Worm (Caenorhabditis elegans) whole organism, L1 larva: Measurements from ENCODE around the gene srh-83.
A peak's percentile ranks its signal among the peaks of the same experiment; 100 is the strongest.

ENCODE experiments used
- Y116A8C.19 ChIP-seq: sonication (generic microtip); optimal IDR thresholded peaks from 2 replicates; lab custom pipeline; 2016; ENCODE audit warnings: missing compliant biosample characterization, missing genetic modification characterization, borderline replicate concordance
- aly-2 ChIP-seq: fragments of 150-350 bp; optimal IDR thresholded peaks from 2 replicates; lab custom pipeline; 2014; ENCODE audit warnings: missing biosample characterization, missing genetic modification characterization
- blmp-1 ChIP-seq: fragments of 150-350 bp; optimal IDR thresholded peaks from 2 replicates; lab custom pipeline; 2014; ENCODE audit warnings: missing biosample characterization, missing genetic modification characterization
- dsc-1 ChIP-seq: sonication (generic microtip); optimal IDR thresholded peaks from 2 replicates; lab custom pipeline; 2016; ENCODE audit warnings: mild to moderate bottlenecking, missing genetic modification characterization, missing compliant biosample characterization
- efl-1 ChIP-seq, 4 experiments: fragments of 150-350 bp; optimal IDR thresholded peaks in 3 of 4; peaks in 1 of 4; 1 replicate in 1 of 4; 2 replicates in 3 of 4; lab custom pipeline; 2014; ENCODE audit warnings: missing biosample characterization in 2 of 4, missing genetic modification characterization in 2 of 4, missing genetic modification reagents in 2 of 4
- fkh-8 ChIP-seq: sonication (generic microtip); optimal IDR thresholded peaks from 2 replicates; lab custom pipeline; 2016; ENCODE audit warnings: mild to moderate bottlenecking, missing genetic modification characterization, missing compliant biosample characterization
- hlh-17 ChIP-seq: fragments of 200-800 bp; sonication (Bioruptor generic); optimal IDR thresholded peaks from 2 replicates; lab custom pipeline; 2018; ENCODE audit warnings: missing genetic modification characterization, mild to moderate bottlenecking, missing compliant biosample characterization, moderate library complexity, borderline replicate concordance
- hlh-4 ChIP-seq: sonication (generic microtip); optimal IDR thresholded peaks from 2 replicates; lab custom pipeline; 2016; ENCODE audit warnings: mild to moderate bottlenecking, missing genetic modification characterization, missing compliant biosample characterization
- isw-1 ChIP-seq: fragments of 200-800 bp; sonication (Bioruptor generic); IDR thresholded peaks from 2 replicates; pipeline ENCODE4 v1.3.6; 2022; ENCODE audit warnings: missing genetic modification characterization, missing compliant biosample characterization
- jun-1 ChIP-seq: fragments of 150-350 bp; optimal IDR thresholded peaks from 2 replicates; lab custom pipeline; 2014; ENCODE audit warnings: missing biosample characterization, missing genetic modification reagents, missing genetic modification characterization
- mab-9 ChIP-seq: fragments of 200-800 bp; sonication (Bioruptor generic); IDR thresholded peaks from 2 replicates; pipeline ENCODE4 v1.3.6; 2022; ENCODE audit warnings: missing genetic modification reagents, missing genetic modification characterization, missing compliant biosample characterization
- mef-2 ChIP-seq: fragments of 150-350 bp; optimal IDR thresholded peaks from 2 replicates; lab custom pipeline; 2014; ENCODE audit warnings: missing biosample characterization, missing genetic modification characterization
- nhr-71 ChIP-seq: sonication (generic microtip); optimal IDR thresholded peaks from 2 replicates; lab custom pipeline; 2016; ENCODE audit warnings: mild to moderate bottlenecking, missing genetic modification characterization, moderate library complexity, missing compliant biosample characterization
- nhr-85 ChIP-seq: sonication (generic microtip); peaks from one replicate; lab custom pipeline; 2016; ENCODE audit warnings: missing genetic modification characterization, inconsistent platforms, missing compliant biosample characterization
- snpc-4 ChIP-seq: fragments of 150-350 bp; optimal IDR thresholded peaks from 2 replicates; lab custom pipeline; 2014; ENCODE audit warnings: missing biosample characterization, missing genetic modification characterization
- tbx-2 ChIP-seq: sonication (generic microtip); optimal IDR thresholded peaks from 2 replicates; lab custom pipeline; 2016; ENCODE audit warnings: missing genetic modification characterization, missing compliant biosample characterization
- unc-86 ChIP-seq: sonication (generic microtip); optimal IDR thresholded peaks from 2 replicates; lab custom pipeline; 2016; ENCODE audit warnings: missing genetic modification characterization, missing compliant biosample characterization
- zip-4 ChIP-seq: fragments of 200-800 bp; sonication (Bioruptor generic); optimal IDR thresholded peaks from 2 replicates; lab custom pipeline; 2018; ENCODE audit warnings: mild to moderate bottlenecking, missing genetic modification characterization, moderate library complexity, missing compliant biosample characterization
- ztf-4 ChIP-seq: fragments of 150-350 bp; optimal IDR thresholded peaks from 2 replicates; lab custom pipeline; 2014; ENCODE audit warnings: missing biosample characterization, missing genetic modification characterization

srh-83 gene

ce11 chrV:7201353-7201752, 37.0 kb downstream of the srh-83 start:
- TF ChIP-seq efl-1 (optimal IDR thresholded peaks at IDR 0.05; lab: Kevin White, UChicago) (no peak), efl-1 (GFP tag; optimal IDR thresholded peaks at IDR 0.05 in 1 of 2; lab: Kevin White, UChicago) (peak in 1 of 2 experiments; percentile 21), Y116A8C.19 (tag; lab: Kevin White, UChicago) (no peak)

- TF ChIP-seq efl-1 (optimal IDR thresholded peaks at IDR 0.05; lab: Kevin White, UChicago) (no peak), efl-1 (GFP tag; optimal IDR thresholded peaks at IDR 0.05 in 1 of 2; lab: Kevin White, UChicago) (peak in 1 of 2 experiments; percentile 82), unc-86 (no peak)
Observed at ce11 chrV:7209001-7209400, 44.7 kb downstream of the srh-83 start.

- no peak for TF ChIP-seq jun-1
- TF ChIP-seq tbx-2 (tag; lab: Kevin White, UChicago), result no peak
- TF ChIP-seq nhr-71 (tag; lab: Kevin White, UChicago), result no peak
- no peak for TF ChIP-seq nhr-85 (tag; lab: Kevin White, UChicago)
- TF ChIP-seq dsc-1 (tag; lab: Kevin White, UChicago), result no peak
- no peak for TF ChIP-seq snpc-4
- TF ChIP-seq aly-2 (tag; lab: Kevin White, UChicago), result no peak
- TF ChIP-seq zip-4, result no peak
- TF ChIP-seq blmp-1 (tag; lab: Kevin White, UChicago), result no peak
- no peak for TF ChIP-seq isw-1 (GFP tag; lab: Robert Waterston, UW)
- no peak for TF ChIP-seq hlh-17 (GFP tag; lab: Kevin White, UChicago)
- TF ChIP-seq hlh-4 (tag; lab: Kevin White, UChicago), result no peak
- no peak for TF ChIP-seq fkh-8 (tag; lab: Kevin White, UChicago)
- TF ChIP-seq ztf-4 (tag; lab: Kevin White, UChicago), result no peak
- TF ChIP-seq mef-2 (tag; lab: Kevin White, UChicago), result no peak
- no peak for TF ChIP-seq mab-9
Observed at ce11 chrV:7214802-7215201, 50.5 kb downstream of the srh-83 start, which contains the start of gene soap-1. TSS of gene soap-1 (minus strand) at chrV:7214902.
